Fruit fly (Drosophila melanogaster) whole organism, embryonic: Measurements from ENCODE around the gene Ino80.

Experiments
- ATbp ChIP-seq: fragments of 200-800 bp; sonication (Bioruptor generic); optimal IDR thresholded peaks from 2 replicates; lab custom pipeline; 2017; ENCODE audit warnings: missing biosample characterization, mild to moderate bottlenecking, missing genetic modification characterization, missing genetic modification reagents
- Abd-B ChIP-seq: fragments of 200-800 bp; sonication (Bioruptor generic); optimal IDR thresholded peaks from 2 replicates; lab custom pipeline; 2018; ENCODE audit warnings: missing biosample characterization, mild to moderate bottlenecking, missing genetic modification characterization, moderate library complexity
- BEAF-32 ChIP-seq: fragments of 200-800 bp; sonication (Bioruptor generic); optimal IDR thresholded peaks from 3 replicates; lab custom pipeline; 2017; ENCODE audit warnings: missing biosample characterization, missing genetic modification characterization, mild to moderate bottlenecking, moderate library complexity, missing genetic modification reagents
- CG1024 ChIP-seq: fragments of 200-800 bp; sonication (Bioruptor generic); IDR thresholded peaks from 2 replicates; pipeline ENCODE4 v1.3.6; 2022; ENCODE audit warnings: missing biosample characterization, missing genetic modification characterization
- CG10565 ChIP-seq: fragments of 200-800 bp; sonication (Bioruptor generic); optimal IDR thresholded peaks from 3 replicates; lab custom pipeline; 2016; ENCODE audit warnings: missing biosample characterization, mild to moderate bottlenecking, missing genetic modification characterization
- CG1233 ChIP-seq: fragments of 200-800 bp; sonication (Bioruptor generic); optimal IDR thresholded peaks from 4 replicates; lab custom pipeline; 2018; ENCODE audit warnings: missing biosample characterization, mild to moderate bottlenecking, missing genetic modification characterization
- CG15514 ChIP-seq: fragments of 200-800 bp; sonication (Bioruptor generic); optimal IDR thresholded peaks from 3 replicates; lab custom pipeline; 2017; ENCODE audit warnings: missing biosample characterization, missing genetic modification characterization, mild to moderate bottlenecking, moderate library complexity, missing genetic modification reagents
- CG16779 ChIP-seq: fragments of 200-800 bp; sonication (Bioruptor generic); IDR thresholded peaks from 2 replicates; pipeline ENCODE4 v1.3.6; 2022; ENCODE audit warnings: missing biosample characterization, missing genetic modification characterization
- CG16813 ChIP-seq: fragments of 200-800 bp; sonication (Bioruptor generic); IDR thresholded peaks from 3 replicates; pipeline ENCODE4 v1.3.6; 2022; ENCODE audit warnings: missing biosample characterization, missing genetic modification characterization; ENCODE audit not compliant: partially characterized antibody
- CG17328 ChIP-seq: fragments of 200-800 bp; sonication (Bioruptor generic); IDR thresholded peaks from 2 replicates; pipeline ENCODE4 v1.3.6; 2022; ENCODE audit warnings: missing biosample characterization, missing genetic modification characterization
- CG1832 ChIP-seq: fragments of 200-800 bp; sonication (Bioruptor generic); optimal IDR thresholded peaks from 2 replicates; lab custom pipeline; 2017; ENCODE audit warnings: missing biosample characterization, mild to moderate bottlenecking, missing genetic modification characterization, inconsistent platforms
- CG18476 ChIP-seq: fragments of 200-800 bp; sonication (Bioruptor generic); optimal IDR thresholded peaks from 2 replicates; lab custom pipeline; 2016; ENCODE audit warnings: missing biosample characterization, mild to moderate bottlenecking, missing genetic modification characterization
- CG18599 ChIP-seq: fragments of 200-800 bp; sonication (Bioruptor generic); optimal IDR thresholded peaks from 3 replicates; lab custom pipeline; 2017; ENCODE audit warnings: missing biosample characterization, missing genetic modification characterization, mild to moderate bottlenecking, moderate library complexity, missing genetic modification reagents
- CG18619 ChIP-seq: fragments of 200-800 bp; sonication (Bioruptor generic); optimal IDR thresholded peaks from 3 replicates; lab custom pipeline; 2017; ENCODE audit warnings: missing biosample characterization, mild to moderate bottlenecking, missing genetic modification characterization
- CG2712 ChIP-seq: fragments of 200-800 bp; optimal IDR thresholded peaks from 3 replicates; lab custom pipeline; 2019; ENCODE audit warnings: missing biosample characterization, mild to moderate bottlenecking, missing genetic modification characterization, moderate library complexity
- CG2875 ChIP-seq: fragments of 200-800 bp; sonication (Bioruptor generic); optimal IDR thresholded peaks from 2 replicates; lab custom pipeline; 2017; ENCODE audit warnings: missing biosample characterization, mild to moderate bottlenecking, missing genetic modification characterization, missing genetic modification reagents
- CG30403 ChIP-seq: fragments of 200-800 bp; sonication (Bioruptor generic); optimal IDR thresholded peaks from 3 replicates; lab custom pipeline; 2016; ENCODE audit warnings: missing biosample characterization, missing genetic modification characterization
- CG34422 ChIP-seq: fragments of 200-800 bp; sonication (Bioruptor generic); IDR thresholded peaks from 3 replicates; pipeline ENCODE4 v1.3.6; 2022; ENCODE audit warnings: missing biosample characterization, missing genetic modification characterization
- CG3995 ChIP-seq: fragments of 200-800 bp; sonication (Bioruptor generic); optimal IDR thresholded peaks from 3 replicates; lab custom pipeline; 2016; ENCODE audit warnings: missing biosample characterization, missing genetic modification characterization
- CG4282 ChIP-seq: fragments of 200-800 bp; sonication (Bioruptor generic); optimal IDR thresholded peaks from 2 replicates; lab custom pipeline; 2016; ENCODE audit warnings: missing biosample characterization, missing genetic modification characterization
- CG4424 ChIP-seq: fragments of 200-800 bp; sonication (Bioruptor generic); optimal IDR thresholded peaks from 3 replicates; lab custom pipeline; 2016; ENCODE audit warnings: missing biosample characterization, missing genetic modification characterization
- CG5245 ChIP-seq: fragments of 200-800 bp; sonication (Bioruptor generic); optimal IDR thresholded peaks from 3 replicates; lab custom pipeline; 2016; ENCODE audit warnings: missing biosample characterization, missing genetic modification characterization
- CG6689 ChIP-seq: fragments of 200-800 bp; sonication (Bioruptor generic); IDR thresholded peaks from 2 replicates; pipeline ENCODE4 v1.3.6; 2022; ENCODE audit warnings: missing biosample characterization, missing genetic modification characterization
- CG6765 ChIP-seq: fragments of 200-800 bp; sonication (Bioruptor generic); optimal IDR thresholded peaks from 3 replicates; lab custom pipeline; 2017; ENCODE audit warnings: missing biosample characterization, mild to moderate bottlenecking, missing genetic modification characterization
- CG6813 ChIP-seq: fragments of 200-800 bp; sonication (Bioruptor generic); optimal IDR thresholded peaks from 2 replicates; lab custom pipeline; 2017; ENCODE audit warnings: missing biosample characterization, missing genetic modification characterization, mild to moderate bottlenecking, moderate library complexity, missing genetic modification reagents
- CG8089 ChIP-seq: fragments of 200-800 bp; sonication (Bioruptor generic); optimal IDR thresholded peaks from 3 replicates; lab custom pipeline; 2016; ENCODE audit warnings: missing biosample characterization, missing genetic modification characterization
- CoRest ChIP-seq: fragments of 200-800 bp; sonication (Bioruptor generic); optimal IDR thresholded peaks from 3 replicates; lab custom pipeline; 2018; ENCODE audit warnings: missing biosample characterization, mild to moderate bottlenecking, missing genetic modification characterization, moderate library complexity
- Eip74EF ChIP-seq, 2 experiments: fragments of 200-800 bp in 1 of 2; fragments of >200 bp in 1 of 2; sonication (Bioruptor generic) in 1 of 2; optimal IDR thresholded peaks; 2 replicates each; lab custom pipeline; 2017 to 2019; ENCODE audit warnings: missing biosample characterization in 2 of 2, missing genetic modification characterization in 2 of 2, mild to moderate bottlenecking in 1 of 2, moderate library complexity in 1 of 2
- Ets97D ChIP-seq: fragments of 200-800 bp; sonication (Bioruptor generic); optimal IDR thresholded peaks from 3 replicates; lab custom pipeline; 2016; ENCODE audit warnings: missing biosample characterization, missing genetic modification characterization
- HmgD ChIP-seq: fragments of 200-800 bp; sonication (Bioruptor generic); optimal IDR thresholded peaks from 3 replicates; lab custom pipeline; 2016; ENCODE audit warnings: missing biosample characterization, missing genetic modification characterization
- MBD-R2 ChIP-seq: fragments of 200-800 bp; sonication (Bioruptor generic); IDR thresholded peaks from 2 replicates; pipeline ENCODE4 v1.3.6; 2022; ENCODE audit warnings: missing biosample characterization, missing genetic modification characterization
- NFAT ChIP-seq: fragments of 200-800 bp; sonication (Bioruptor generic); IDR thresholded peaks from 2 replicates; pipeline ENCODE4 v1.3.6; 2022; ENCODE audit warnings: missing biosample characterization, missing genetic modification characterization
- Pdp1 ChIP-seq, 2 experiments: fragments of 200-800 bp; sonication (Bioruptor generic); optimal IDR thresholded peaks; 3 replicates each; lab custom pipeline; 2016; ENCODE audit warnings: missing biosample characterization in 2 of 2, missing genetic modification characterization in 2 of 2, mild to moderate bottlenecking in 1 of 2, moderate library complexity in 1 of 2
- Rfx ChIP-seq: fragments of 200-800 bp; sonication (Bioruptor generic); IDR thresholded peaks from 2 replicates; pipeline ENCODE4 v1.3.6; 2022; ENCODE audit warnings: missing biosample characterization, missing genetic modification characterization
- Xbp1 ChIP-seq: fragments of 200-800 bp; sonication (Bioruptor generic); optimal IDR thresholded peaks from 3 replicates; lab custom pipeline; 2016; ENCODE audit warnings: missing biosample characterization, mild to moderate bottlenecking, missing genetic modification characterization
- YL-1 ChIP-seq: fragments of 200-800 bp; sonication (Bioruptor generic); optimal IDR thresholded peaks from 3 replicates; lab custom pipeline; 2017; ENCODE audit warnings: missing biosample characterization, mild to moderate bottlenecking, missing genetic modification characterization
- ac ChIP-seq: fragments of 200-800 bp; sonication (Bioruptor generic); optimal IDR thresholded peaks from 3 replicates; lab custom pipeline; 2017; ENCODE audit warnings: missing biosample characterization, mild to moderate bottlenecking, missing genetic modification characterization
- al ChIP-seq: fragments of 200-800 bp; sonication (Bioruptor generic); IDR thresholded peaks from 2 replicates; pipeline ENCODE4 v1.3.6; 2022; ENCODE audit warnings: missing biosample characterization, missing genetic modification characterization
- chn ChIP-seq: fragments of 200-800 bp; sonication (Bioruptor generic); optimal IDR thresholded peaks from 2 replicates; lab custom pipeline; 2016; ENCODE audit warnings: missing biosample characterization, missing genetic modification characterization
- ems ChIP-seq: fragments of 200-800 bp; sonication (Bioruptor generic); optimal IDR thresholded peaks from 3 replicates; lab custom pipeline; 2016; ENCODE audit warnings: missing biosample characterization, missing genetic modification characterization
- eve ChIP-seq, 2 experiments: fragments of >200 bp; optimal IDR thresholded peaks; 2 replicates each; lab custom pipeline; 2017; ENCODE audit warnings: missing biosample characterization in 2 of 2, missing genetic modification characterization in 2 of 2
- eyg ChIP-seq: fragments of 200-800 bp; sonication (Bioruptor generic); optimal IDR thresholded peaks from 3 replicates; lab custom pipeline; 2016; ENCODE audit warnings: missing biosample characterization, missing genetic modification characterization
- grn ChIP-seq: fragments of 200-800 bp; sonication (Bioruptor generic); optimal IDR thresholded peaks from 3 replicates; lab custom pipeline; 2017; ENCODE audit warnings: missing biosample characterization, missing genetic modification characterization
- jigr1 ChIP-seq: fragments of 200-800 bp; sonication (Bioruptor generic); IDR thresholded peaks from 3 replicates; pipeline ENCODE4 v1.3.6; 2022; ENCODE audit warnings: missing biosample characterization, missing genetic modification characterization
- mirr ChIP-seq: fragments of 200-800 bp; sonication (Bioruptor generic); optimal IDR thresholded peaks from 3 replicates; lab custom pipeline; 2018; ENCODE audit warnings: missing biosample characterization, mild to moderate bottlenecking, missing genetic modification characterization
- pb ChIP-seq: fragments of 200-800 bp; sonication (Bioruptor generic); optimal IDR thresholded peaks from 3 replicates; lab custom pipeline; 2016; ENCODE audit warnings: missing biosample characterization, missing genetic modification characterization
- pho ChIP-seq: fragments of 200-800 bp; sonication (Bioruptor generic); optimal IDR thresholded peaks from 2 replicates; lab custom pipeline; 2016; ENCODE audit warnings: missing biosample characterization, missing genetic modification characterization
- pum ChIP-seq: fragments of 200-800 bp; sonication (Bioruptor generic); optimal IDR thresholded peaks from 2 replicates; lab custom pipeline; 2016; ENCODE audit warnings: missing biosample characterization, missing genetic modification characterization
- sima ChIP-seq: fragments of 200-800 bp; sonication (Bioruptor generic); optimal IDR thresholded peaks from 2 replicates; lab custom pipeline; 2016; ENCODE audit warnings: missing biosample characterization, missing genetic modification characterization
- ttk ChIP-seq: fragments of 200-800 bp; sonication (Bioruptor generic); IDR thresholded peaks from 2 replicates; pipeline ENCODE4 v2.1.2; 2022; ENCODE audit warnings: missing biosample characterization, missing genetic modification characterization
- tx ChIP-seq: fragments of 200-800 bp; sonication (Bioruptor generic); optimal IDR thresholded peaks from 2 replicates; lab custom pipeline; 2016; ENCODE audit warnings: missing biosample characterization, missing genetic modification characterization

Ino80 gene

DNA sequence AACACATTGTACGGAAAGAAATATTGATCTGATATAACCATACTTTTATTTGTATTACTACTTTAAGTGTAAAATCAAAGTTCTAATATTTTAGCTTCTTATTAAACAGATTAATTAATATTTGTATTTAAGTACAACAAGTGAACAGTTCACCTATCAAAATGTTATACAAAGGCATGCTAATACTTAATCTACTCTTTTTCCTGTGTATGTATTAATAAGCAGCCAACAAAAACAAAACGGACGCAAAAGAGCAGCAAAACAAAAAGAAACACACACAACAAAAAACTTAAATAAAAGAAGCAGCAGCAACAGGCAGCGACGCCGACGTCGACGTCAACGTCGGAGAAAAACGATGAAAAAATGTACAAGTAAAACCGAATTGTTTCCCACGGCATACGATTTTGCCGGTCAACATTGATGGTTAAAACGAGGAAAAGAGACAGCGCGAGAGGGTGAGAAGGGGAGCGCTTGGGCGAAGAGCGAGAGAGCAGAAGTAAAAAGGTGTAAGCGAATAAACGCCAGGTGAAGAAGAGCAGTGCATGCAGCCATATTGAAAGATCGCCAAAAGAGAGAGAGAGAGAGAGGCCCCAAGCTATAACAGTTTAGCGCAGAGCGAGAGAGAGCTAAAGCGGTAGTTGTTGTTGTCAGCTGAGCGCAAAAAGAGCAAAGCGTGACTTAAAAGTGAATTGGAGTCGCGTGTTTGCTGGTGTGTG lies 81.3 kb downstream of the Ino80 start (continued):
- TF ChIP-seq Pdp1 (GFP tag; optimal IDR thresholded peaks at IDR 0.05; lab: Kevin White, UChicago) (no peak), Rfx (GFP tag; lab: Robert Waterston, UW) (no peak), grn (GFP tag; lab: Kevin White, UChicago) (no peak), CG18599 (GFP tag; lab: Kevin White, UChicago) (no peak), pb (no peak), CG18476 (GFP tag; lab: Kevin White, UChicago) (no peak), CG15514 (GFP tag; lab: Kevin White, UChicago) (no peak), tx (no peak), Xbp1 (GFP tag; lab: Kevin White, UChicago) (no peak), NFAT (no peak), al (GFP tag; lab: Robert Waterston, UW) (no peak), CG1832 (GFP tag; lab: Kevin White, UChicago) (peak; percentile 84), CG1024 (GFP tag; lab: Robert Waterston, UW) (no peak), CG5245 (GFP tag; lab: Kevin White, UChicago) (no peak), ac (GFP tag; lab: Kevin White, UChicago) (no peak), CoRest (no peak), mirr (no peak), CG4424 (GFP tag; lab: Kevin White, UChicago) (no peak), CG30403 (GFP tag; lab: Kevin White, UChicago) (no peak), CG6765 (GFP tag; lab: Kevin White, UChicago) (no peak), CG3995 (GFP tag; lab: Kevin White, UChicago) (peak; percentile 23), CG18619 (GFP tag; lab: Kevin White, UChicago) (no peak), pho (no peak), CG6689 (no peak), pum (no peak), Ets97D (GFP tag; lab: Kevin White, UChicago) (no peak), jigr1 (GFP tag; lab: Robert Waterston, UW) (no peak), Eip74EF (GFP tag; optimal IDR thresholded peaks at IDR 0.05; lab: Kevin White, UChicago) (no peak), sima (no peak), ems (GFP tag; lab: Kevin White, UChicago) (no peak), chn (GFP tag; lab: Kevin White, UChicago) (no peak), Abd-B (GFP tag; lab: Kevin White, UChicago) (no peak), CG2712 (tag; lab: Kevin White, UChicago) (peak; percentile 35), eve (GFP tag; optimal IDR thresholded peaks at IDR 0.05; lab: Kevin White, UChicago) (peak in 1 of 2 experiments; percentile 64), CG1233 (GFP tag; lab: Kevin White, UChicago) (no peak), CG4282 (GFP tag; lab: Kevin White, UChicago) (no peak), ATbp (GFP tag; lab: Kevin White, UChicago) (no peak), CG2875 (GFP tag; lab: Kevin White, UChicago) (no peak), CG16779 (GFP tag; lab: Robert Waterston, UW) (no peak), CG10565 (GFP tag; lab: Kevin White, UChicago) (no peak), YL-1 (GFP tag; lab: Kevin White, UChicago) (no peak), CG34422 (GFP tag; lab: Robert Waterston, UW) (no peak), MBD-R2 (GFP tag; lab: Robert Waterston, UW) (no peak), ttk (GFP tag; lab: Robert Waterston, UW) (no peak), CG16813 (GFP tag; lab: Robert Waterston, UW) (no peak), BEAF-32 (GFP tag; lab: Kevin White, UChicago) (no peak), CG17328 (GFP tag; lab: Robert Waterston, UW) (no peak), CG6813 (GFP tag; lab: Kevin White, UChicago) (no peak), CG8089 (no peak), eyg (GFP tag; lab: Kevin White, UChicago) (no peak), HmgD (GFP tag; lab: Kevin White, UChicago) (no peak)
